Fruit fly (Drosophila melanogaster): Measurements from ENCODE around the gene mthl5.

The mthl5 gene

dm6 chr3R:11850917-11851897, 35.8 kb downstream of the mthl5 start (continued):
- TF ChIP-seq CG6765 (GFP tag; optimal IDR thresholded peaks at IDR 0.05) (no peak), hb (GFP tag; IDR thresholded peaks at IDR 0.05; ENCODE audit: partially characterized antibody) (no peak), CG6254 (GFP tag; optimal IDR thresholded peaks at IDR 0.05) (peak; percentile 90), zf30C (GFP tag; optimal IDR thresholded peaks at IDR 0.05) (peak; percentile 62), CG3726 (GFP tag; IDR thresholded peaks at IDR 0.05) (no peak), hkb (optimal IDR thresholded peaks at IDR 0.05) (no peak), hkb (GFP tag; IDR thresholded peaks at IDR 0.05) (peak; percentile 44), CG17912 (GFP tag; optimal IDR thresholded peaks at IDR 0.05) (no peak), ara (GFP tag; IDR thresholded peaks at IDR 0.05) (peak; percentile 78), Ssrp (tag; optimal IDR thresholded peaks at IDR 0.05) (peak; percentile 91), Six4 (GFP tag; optimal IDR thresholded peaks at IDR 0.05) (peak; percentile 62), GATAe (GFP tag; conservative IDR thresholded peaks at IDR 0.05) (no peak), ftz-f1 (GFP tag; optimal IDR thresholded peaks at IDR 0.05) (no peak), CG32772 (GFP tag; IDR thresholded peaks at IDR 0.05) (peak; percentile 79), ssp (GFP tag; IDR thresholded peaks at IDR 0.05) (peak; percentile 66), pum (GFP tag; optimal IDR thresholded peaks at IDR 0.05) (peak; percentile 82), CG2129 (GFP tag; IDR thresholded peaks at IDR 0.05; ENCODE audit: partially characterized antibody) (no peak), gfzf (GFP tag; optimal IDR thresholded peaks at IDR 0.05) (no peak), kay (GFP tag; optimal IDR thresholded peaks at IDR 0.05) (peak; percentile 54), prd (optimal IDR thresholded peaks at IDR 0.05) (no peak), prd (GFP tag; IDR thresholded peaks at IDR 0.05) (peak; percentile 80; the same call in 2 of the 3 replicates), CG14860 (GFP tag; IDR thresholded peaks at IDR 0.05; ENCODE audit: partially characterized antibody) (no peak), so (GFP tag; IDR thresholded peaks at IDR 0.05) (peak; percentile 50; the same call in 1 of the 3 replicates), esg (GFP tag; conservative IDR thresholded peaks at IDR 0.05) (peak; percentile 65), Hr3 (GFP tag; optimal IDR thresholded peaks at IDR 0.05) (peak; percentile 73), gro (GFP tag; optimal IDR thresholded peaks at IDR 0.05) (no peak), CG14441 (GFP tag; IDR thresholded peaks at IDR 0.05) (no peak), aop (GFP tag; IDR thresholded peaks at IDR 0.05) (no peak), BtbVII (GFP tag; optimal IDR thresholded peaks at IDR 0.05) (no peak), Dip3 (GFP tag; optimal IDR thresholded peaks at IDR 0.05) (no peak), otp (GFP tag; IDR thresholded peaks at IDR 0.05) (0 out of 3 replicates have a peak, but pooled peaks have one; percentile 19), Hmr (GFP tag; optimal IDR thresholded peaks at IDR 0.05) (no peak), zfh2 (GFP tag; optimal IDR thresholded peaks at IDR 0.05) (no peak), CG17802 (tag; optimal IDR thresholded peaks at IDR 0.05) (peak; percentile 59), mam (GFP tag; optimal IDR thresholded peaks at IDR 0.05) (no peak), sim (GFP tag; IDR thresholded peaks at IDR 0.05) (no peak; the same call in 1 of the 2 replicates), schlank (tag; optimal IDR thresholded peaks at IDR 0.05) (no peak), grn (GFP tag; optimal IDR thresholded peaks at IDR 0.05) (peak; percentile 78), ro (GFP tag; IDR thresholded peaks at IDR 0.05) (peak; percentile 66; the same call in 1 of the 2 replicates), HLH3B (GFP tag; IDR thresholded peaks at IDR 0.05) (peak; percentile 69), gce (GFP tag; IDR thresholded peaks at IDR 0.05) (0 out of 3 replicates have a peak, but pooled peaks have one; percentile 6), Oaz (GFP tag; IDR thresholded peaks at IDR 0.05) (no peak), Camta (GFP tag; optimal IDR thresholded peaks at IDR 0.05) (peak; percentile 82), pita (GFP tag; optimal IDR thresholded peaks at IDR 0.05) (no peak), CG2120 (GFP tag; optimal IDR thresholded peaks at IDR 0.05) (no peak), CG17361 (GFP tag; IDR thresholded peaks at IDR 0.05) (peak; percentile 91), CG4404 (GFP tag; IDR thresholded peaks at IDR 0.05) (peak; percentile 27; the same call in 1 of the 2 replicates), mirr (GFP tag; optimal IDR thresholded peaks at IDR 0.05) (no peak), CG32767 (GFP tag; IDR thresholded peaks at IDR 0.05) (peak; percentile 25; the same call in 1 of the 2 replicates), CG2889 (GFP tag; IDR thresholded peaks at IDR 0.05) (no peak)

Data from whole organism, embryonic.